Worm (Caenorhabditis elegans) whole organism, L2 larva: ENCODE data around the gene txt-1.

ENCODE experiments used
- ama-1 ChIP-seq: fragments of 150-350 bp; optimal IDR thresholded peaks from 2 replicates; lab custom pipeline; 2018; ENCODE audit warnings: inconsistent platforms
- elt-3 ChIP-seq: sonication (generic microtip); optimal IDR thresholded peaks from 2 replicates; lab custom pipeline; 2017; ENCODE audit warnings: missing biosample characterization, missing genetic modification characterization
- snpc-4 ChIP-seq: fragments of 150-350 bp; optimal IDR thresholded peaks from 2 replicates; lab custom pipeline; 2014; ENCODE audit warnings: missing biosample characterization, missing genetic modification characterization

ce11 chrII:128929-129328 is 22.9 kb downstream of the txt-1 start, which contains the start of gene srd-3:
- no peak for TF ChIP-seq ama-1 (lab: Kevin White, UChicago)
- no peak for TF ChIP-seq elt-3 (tag; lab: Kevin White, UChicago)
- TF ChIP-seq snpc-4 (tag; lab: Kevin White, UChicago) = no peak
